Worm (Caenorhabditis elegans) whole organism, L1 larva: Measurements from ENCODE around the gene T13C2.2.

ENCODE experiments used
- C16A3.4 ChIP-seq: fragments of 150-350 bp; optimal IDR thresholded peaks from 2 replicates; lab custom pipeline; 2014; ENCODE audit warnings: missing biosample characterization, missing genetic modification characterization
- C34B4.2 ChIP-seq: sonication (generic microtip); optimal IDR thresholded peaks from 2 replicates; lab custom pipeline; 2017; ENCODE audit warnings: mild to moderate bottlenecking, missing genetic modification characterization, missing compliant biosample characterization
- F16B12.6 ChIP-seq: fragments of 150-350 bp; optimal IDR thresholded peaks from 2 replicates; lab custom pipeline; 2014; ENCODE audit warnings: missing biosample characterization, missing genetic modification characterization
- Y116A8C.19 ChIP-seq: sonication (generic microtip); optimal IDR thresholded peaks from 2 replicates; lab custom pipeline; 2016; ENCODE audit warnings: missing compliant biosample characterization, missing genetic modification characterization, borderline replicate concordance
- aha-1 ChIP-seq: fragments of 150-350 bp; optimal IDR thresholded peaks from 2 replicates; lab custom pipeline; 2014; ENCODE audit warnings: missing biosample characterization, missing genetic modification characterization
- alr-1 ChIP-seq: fragments of 200-800 bp; sonication (Bioruptor generic); optimal IDR thresholded peaks from 2 replicates; lab custom pipeline; 2018; ENCODE audit warnings: borderline replicate concordance, mild to moderate bottlenecking, missing genetic modification characterization, missing compliant biosample characterization
- blmp-1 ChIP-seq: fragments of 150-350 bp; optimal IDR thresholded peaks from 2 replicates; lab custom pipeline; 2014; ENCODE audit warnings: missing biosample characterization, missing genetic modification characterization
- ceh-88 ChIP-seq: fragments of 200-800 bp; sonication (Bioruptor generic); IDR thresholded peaks from 2 replicates; pipeline ENCODE4 v1.3.6; 2022; ENCODE audit warnings: missing genetic modification characterization, missing compliant biosample characterization
- ceh-90 ChIP-seq: sonication (generic microtip); optimal IDR thresholded peaks from 2 replicates; lab custom pipeline; 2016; ENCODE audit warnings: missing genetic modification characterization, missing compliant biosample characterization
- ces-1 ChIP-seq: fragments of 150-350 bp; optimal IDR thresholded peaks from 2 replicates; lab custom pipeline; 2014; ENCODE audit warnings: missing biosample characterization, missing genetic modification reagents, missing genetic modification characterization
- dpl-1 ChIP-seq, 3 experiments: fragments of 150-350 bp in 2 of 3; sonication (generic microtip) in 1 of 3; optimal IDR thresholded peaks; 2 replicates each; lab custom pipeline; 2014 to 2017; ENCODE audit warnings: missing biosample characterization in 3 of 3, missing genetic modification characterization in 3 of 3, missing genetic modification reagents in 3 of 3
- dsc-1 ChIP-seq: sonication (generic microtip); optimal IDR thresholded peaks from 2 replicates; lab custom pipeline; 2016; ENCODE audit warnings: mild to moderate bottlenecking, missing genetic modification characterization, missing compliant biosample characterization
- efl-1 ChIP-seq, 4 experiments: fragments of 150-350 bp; optimal IDR thresholded peaks in 3 of 4; peaks in 1 of 4; 1 replicate in 1 of 4; 2 replicates in 3 of 4; lab custom pipeline; 2014; ENCODE audit warnings: missing biosample characterization in 2 of 4, missing genetic modification characterization in 2 of 4, missing genetic modification reagents in 2 of 4
- egl-13 ChIP-seq: sonication (generic microtip); optimal IDR thresholded peaks from 2 replicates; lab custom pipeline; 2016; ENCODE audit warnings: missing genotype, missing genetic modification reagents, missing genetic modification characterization, missing compliant biosample characterization
- egl-27 ChIP-seq, 2 experiments: fragments of 150-350 bp in 1 of 2; sonication (generic microtip); optimal IDR thresholded peaks; 3 replicates each; lab custom pipeline; 2017 to 2018; ENCODE audit warnings: missing biosample characterization in 2 of 2, missing genetic modification characterization in 2 of 2, missing genetic modification reagents in 2 of 2
- elt-2 ChIP-seq: sonication (generic microtip); optimal IDR thresholded peaks from 2 replicates; lab custom pipeline; 2016; ENCODE audit warnings: missing genetic modification characterization, mild to moderate bottlenecking, inconsistent platforms, missing compliant biosample characterization, missing genetic modification reagents
- elt-3 ChIP-seq, 6 experiments: fragments of 150-350 bp in 1 of 6; sonication (generic microtip); optimal IDR thresholded peaks; 2 replicates each; lab custom pipeline; 2017 to 2018; ENCODE audit warnings: missing biosample characterization in 6 of 6, missing genetic modification characterization in 6 of 6, inconsistent platforms in 1 of 6
- ets-5 ChIP-seq: fragments of 200-800 bp; sonication (Bioruptor generic); IDR thresholded peaks from 2 replicates; pipeline ENCODE4 v1.3.6; 2022; ENCODE audit warnings: missing genetic modification characterization, missing compliant biosample characterization
- fkh-10 ChIP-seq: sonication (generic microtip); optimal IDR thresholded peaks from 2 replicates; lab custom pipeline; 2017; ENCODE audit warnings: missing biosample characterization, missing genetic modification reagents, missing genetic modification characterization
- fkh-4 ChIP-seq: sonication (generic microtip); optimal IDR thresholded peaks from 2 replicates; lab custom pipeline; 2016; ENCODE audit warnings: missing compliant biosample characterization, missing genetic modification characterization, borderline replicate concordance
- fkh-8 ChIP-seq: sonication (generic microtip); optimal IDR thresholded peaks from 2 replicates; lab custom pipeline; 2016; ENCODE audit warnings: mild to moderate bottlenecking, missing genetic modification characterization, missing compliant biosample characterization
- fos-1 ChIP-seq: fragments of 150-350 bp; optimal IDR thresholded peaks from 2 replicates; lab custom pipeline; 2014; ENCODE audit warnings: missing biosample characterization, missing genetic modification characterization
- hpl-2 ChIP-seq: fragments of 150-350 bp; optimal IDR thresholded peaks from 2 replicates; lab custom pipeline; 2014; ENCODE audit warnings: missing biosample characterization, missing genetic modification reagents, missing genetic modification characterization
- irx-1 ChIP-seq: sonication (generic microtip); optimal IDR thresholded peaks from 2 replicates; lab custom pipeline; 2016; ENCODE audit warnings: missing genetic modification characterization, missing compliant biosample characterization
- jun-1 ChIP-seq: fragments of 150-350 bp; optimal IDR thresholded peaks from 2 replicates; lab custom pipeline; 2014; ENCODE audit warnings: missing biosample characterization, missing genetic modification reagents, missing genetic modification characterization
- lin-13 ChIP-seq: fragments of 150-350 bp; optimal IDR thresholded peaks from 2 replicates; lab custom pipeline; 2014; ENCODE audit warnings: missing biosample characterization, missing genetic modification reagents, missing genetic modification characterization
- lin-15B ChIP-seq: fragments of 150-350 bp; sonication (generic microtip); optimal IDR thresholded peaks from 3 replicates; lab custom pipeline; 2014; ENCODE audit warnings: missing biosample characterization, missing genetic modification characterization
- lin-35 ChIP-seq, 2 experiments: fragments of 150-350 bp; optimal IDR thresholded peaks; 2 replicates each; lab custom pipeline; 2014; ENCODE audit warnings: missing biosample characterization in 2 of 2, missing genetic modification characterization in 2 of 2, missing genetic modification reagents in 2 of 2
- lir-3 ChIP-seq: sonication (generic microtip); optimal IDR thresholded peaks from 2 replicates; lab custom pipeline; 2016; ENCODE audit warnings: mild to moderate bottlenecking, missing genetic modification characterization, moderate library complexity, missing compliant biosample characterization; ENCODE audit not compliant: poor library complexity
- lsy-2 ChIP-seq, 2 experiments: fragments of 150-350 bp; optimal IDR thresholded peaks; 2 replicates each; lab custom pipeline; 2014; ENCODE audit warnings: missing biosample characterization in 2 of 2, missing genetic modification characterization in 2 of 2
- mab-9 ChIP-seq: fragments of 200-800 bp; sonication (Bioruptor generic); IDR thresholded peaks from 2 replicates; pipeline ENCODE4 v1.3.6; 2022; ENCODE audit warnings: missing genetic modification reagents, missing genetic modification characterization, missing compliant biosample characterization
- mdl-1 ChIP-seq, 2 experiments: fragments of 150-350 bp; optimal IDR thresholded peaks; 2 replicates each; lab custom pipeline; 2014 to 2017; ENCODE audit warnings: missing biosample characterization in 2 of 2, missing genetic modification characterization in 2 of 2, inconsistent platforms in 1 of 2
- mep-1 ChIP-seq: fragments of 150-350 bp; optimal IDR thresholded peaks from 2 replicates; lab custom pipeline; 2014; ENCODE audit warnings: missing biosample characterization, missing genetic modification characterization
- nhr-11 ChIP-seq: fragments of 150-350 bp; optimal IDR thresholded peaks from 2 replicates; lab custom pipeline; 2014; ENCODE audit warnings: missing biosample characterization, missing genetic modification characterization
- nhr-12 ChIP-seq: sonication (generic microtip); optimal IDR thresholded peaks from 2 replicates; lab custom pipeline; 2017; ENCODE audit warnings: missing biosample characterization, missing genetic modification characterization
- nhr-19 ChIP-seq: fragments of 200-800 bp; sonication (Bioruptor generic); conservative IDR thresholded peaks from 2 replicates; pipeline ENCODE4 v1.3.6; 2022; ENCODE audit warnings: missing genetic modification characterization, missing compliant biosample characterization
- nhr-237 ChIP-seq: fragments of 150-350 bp; optimal IDR thresholded peaks from 2 replicates; lab custom pipeline; 2014; ENCODE audit warnings: missing biosample characterization, missing genetic modification characterization
- nhr-84 ChIP-seq: sonication (generic microtip); optimal IDR thresholded peaks from 2 replicates; lab custom pipeline; 2017; ENCODE audit warnings: missing biosample characterization, missing genetic modification characterization
- nhr-85 ChIP-seq: sonication (generic microtip); peaks from one replicate; lab custom pipeline; 2016; ENCODE audit warnings: missing genetic modification characterization, inconsistent platforms, missing compliant biosample characterization
- pax-3 ChIP-seq: fragments of 200-800 bp; sonication (Bioruptor generic); optimal IDR thresholded peaks from 2 replicates; lab custom pipeline; 2018; ENCODE audit warnings: mild to moderate bottlenecking, missing genetic modification characterization, moderate library complexity, missing compliant biosample characterization
- rnt-1 ChIP-seq: sonication (generic microtip); optimal IDR thresholded peaks from 2 replicates; lab custom pipeline; 2016; ENCODE audit warnings: mild to moderate bottlenecking, missing genetic modification characterization, moderate library complexity, missing compliant biosample characterization
- skn-1 ChIP-seq: fragments of 150-350 bp; optimal IDR thresholded peaks from 2 replicates; lab custom pipeline; 2014; ENCODE audit warnings: missing biosample characterization, missing genetic modification characterization
- snpc-4 ChIP-seq: fragments of 150-350 bp; optimal IDR thresholded peaks from 2 replicates; lab custom pipeline; 2014; ENCODE audit warnings: missing biosample characterization, missing genetic modification characterization
- snu-23 ChIP-seq: sonication (generic microtip); optimal IDR thresholded peaks from 2 replicates; lab custom pipeline; 2016; ENCODE audit warnings: missing genetic modification characterization, missing compliant biosample characterization
- sox-4 ChIP-seq: sonication (generic microtip); optimal IDR thresholded peaks from 2 replicates; lab custom pipeline; 2016; ENCODE audit warnings: missing genetic modification characterization, missing compliant biosample characterization
- sptf-1 ChIP-seq: fragments of 150-350 bp; optimal IDR thresholded peaks from 2 replicates; lab custom pipeline; 2014; ENCODE audit warnings: missing biosample characterization, missing genetic modification characterization
- sup-37 ChIP-seq: fragments of 200-800 bp; sonication (Bioruptor generic); optimal IDR thresholded peaks from 2 replicates; lab custom pipeline; 2018; ENCODE audit warnings: mild to moderate bottlenecking, missing genetic modification characterization, missing compliant biosample characterization
- swsn-7 ChIP-seq: sonication (generic microtip); optimal IDR thresholded peaks from 2 replicates; lab custom pipeline; 2016; ENCODE audit warnings: missing genetic modification characterization, missing compliant biosample characterization
- tlp-1 ChIP-seq: fragments of 150-350 bp; optimal IDR thresholded peaks from 2 replicates; lab custom pipeline; 2014; ENCODE audit warnings: missing biosample characterization, missing genetic modification characterization
- unc-30 ChIP-seq: sonication (generic microtip); optimal IDR thresholded peaks from 2 replicates; lab custom pipeline; 2017; ENCODE audit warnings: missing biosample characterization, missing genetic modification characterization
- unc-62 ChIP-seq: fragments of 150-350 bp; optimal IDR thresholded peaks from 2 replicates; lab custom pipeline; 2014; ENCODE audit warnings: missing biosample characterization, missing genetic modification reagents, missing genetic modification characterization
- unc-86 ChIP-seq: sonication (generic microtip); optimal IDR thresholded peaks from 2 replicates; lab custom pipeline; 2016; ENCODE audit warnings: missing genetic modification characterization, missing compliant biosample characterization
- unc-98 ChIP-seq: fragments of 200-800 bp; sonication (Bioruptor generic); IDR thresholded peaks from 2 replicates; pipeline ENCODE4 v1.3.6; 2022; ENCODE audit warnings: missing genetic modification characterization, missing compliant biosample characterization
- zag-1 ChIP-seq: fragments of 150-350 bp; optimal IDR thresholded peaks from 2 replicates; lab custom pipeline; 2014; ENCODE audit warnings: missing biosample characterization, missing genetic modification characterization

T13C2.2 gene

ce11 chrII:6821118-6821517 lies 29.1 kb downstream of the T13C2.2 start (continued):
- TF ChIP-seq sptf-1 (tag; lab: Kevin White, UChicago) (no peak), lir-3 (tag; lab: Kevin White, UChicago) (no peak), mep-1 (tag; lab: Kevin White, UChicago) (peak; percentile 51), egl-27 (tag; optimal IDR thresholded peaks at IDR 0.05; lab: Kevin White, UChicago) (no peak), mab-9 (GFP tag; lab: Robert Waterston, UW) (no peak), alr-1 (tag; lab: Kevin White, UChicago) (no peak), fos-1 (no peak), unc-62 (GFP tag; lab: Kevin White, UChicago) (no peak), Y116A8C.19 (tag; lab: Kevin White, UChicago) (no peak), lin-15B (no peak), F16B12.6 (tag; lab: Kevin White, UChicago) (no peak), sup-37 (no peak), lsy-2 (tag; optimal IDR thresholded peaks at IDR 0.05; lab: Kevin White, UChicago) (peak in 1 of 2 experiments; percentile 59), fkh-8 (no peak), nhr-12 (tag; lab: Kevin White, UChicago) (no peak), blmp-1 (tag; lab: Kevin White, UChicago) (peak; percentile 88), ceh-90 (tag; lab: Kevin White, UChicago) (no peak), nhr-85 (peak; percentile 96), efl-1 (optimal IDR thresholded peaks at IDR 0.05; lab: Kevin White, UChicago) (peak in 1 of 2 experiments; percentile 1), efl-1 (GFP tag; optimal IDR thresholded peaks at IDR 0.05 in 1 of 2; lab: Kevin White, UChicago) (no peak), lin-35 (GFP tag; optimal IDR thresholded peaks at IDR 0.05; lab: Kevin White, UChicago) (no peak), egl-13 (no peak), aha-1 (tag; lab: Kevin White, UChicago) (no peak), ceh-88 (GFP tag; lab: Robert Waterston, UW) (no peak), snu-23 (peak; percentile 37), elt-2 (tag; lab: Kevin White, UChicago) (no peak), skn-1 (tag; lab: Kevin White, UChicago) (no peak), nhr-237 (no peak), jun-1 (no peak), hpl-2 (GFP tag; lab: Kevin White, UChicago) (no peak), tlp-1 (tag; lab: Kevin White, UChicago) (no peak), pax-3 (tag; lab: Kevin White, UChicago) (no peak), nhr-11 (tag; lab: Kevin White, UChicago) (no peak), dpl-1 (GFP tag; optimal IDR thresholded peaks at IDR 0.05; lab: Kevin White, UChicago) (no peak), dsc-1 (tag; lab: Kevin White, UChicago) (no peak), rnt-1 (tag; lab: Kevin White, UChicago) (peak; percentile 24), unc-98 (GFP tag; lab: Robert Waterston, UW) (no peak), zag-1 (tag; lab: Kevin White, UChicago) (no peak), C34B4.2 (tag; lab: Kevin White, UChicago) (no peak), snpc-4 (tag; lab: Kevin White, UChicago) (no peak), nhr-19 (GFP tag; lab: Robert Waterston, UW) (no peak), sox-4 (tag; lab: Kevin White, UChicago) (no peak), ets-5 (GFP tag; lab: Robert Waterston, UW) (no peak), unc-86 (tag; lab: Kevin White, UChicago) (no peak), swsn-7 (no peak), elt-3 (tag; optimal IDR thresholded peaks at IDR 0.05; lab: Kevin White, UChicago) (peak in 2 of 6 experiments; percentile 6 to 28), irx-1 (tag; lab: Kevin White, UChicago) (peak; percentile 31), lin-13 (no peak), fkh-10 (no peak), nhr-84 (tag; lab: Kevin White, UChicago) (no peak), ces-1 (GFP tag; lab: Kevin White, UChicago) (no peak), fkh-4 (tag; lab: Kevin White, UChicago) (no peak), C16A3.4 (tag; lab: Kevin White, UChicago) (no peak), mdl-1 (tag; optimal IDR thresholded peaks at IDR 0.05; lab: Kevin White, UChicago) (no peak), unc-30 (no peak)
